Worm (Caenorhabditis elegans) whole organism, L3 larva: Measurements from ENCODE around the gene T24F1.7.

Source experiments
- R02D3.7 ChIP-seq: fragments of 150-350 bp; optimal IDR thresholded peaks from 2 replicates; lab custom pipeline; 2014; ENCODE audit warnings: missing biosample characterization, missing genetic modification characterization
- ZK546.5 ChIP-seq: sonication (generic microtip); optimal IDR thresholded peaks from 2 replicates; lab custom pipeline; 2017; ENCODE audit warnings: missing biosample characterization, missing genetic modification characterization
- aly-2 ChIP-seq: fragments of 150-350 bp; optimal IDR thresholded peaks from 2 replicates; lab custom pipeline; 2014; ENCODE audit warnings: missing biosample characterization, missing genetic modification characterization
- ama-1 ChIP-seq: fragments of 150-350 bp; optimal IDR thresholded peaks from 2 replicates; lab custom pipeline; 2018
- ceh-16 ChIP-seq: sonication (generic microtip); optimal IDR thresholded peaks from 2 replicates; lab custom pipeline; 2017; ENCODE audit warnings: missing biosample characterization, missing genetic modification characterization
- ceh-28 ChIP-seq: fragments of 150-350 bp; optimal IDR thresholded peaks from 2 replicates; lab custom pipeline; 2014; ENCODE audit warnings: missing biosample characterization, missing genetic modification reagents, missing genetic modification characterization
- ceh-82 ChIP-seq: fragments of 150-350 bp; optimal IDR thresholded peaks from 2 replicates; lab custom pipeline; 2014; ENCODE audit warnings: missing biosample characterization, missing genetic modification characterization
- ceh-9 ChIP-seq: sonication (generic microtip); optimal IDR thresholded peaks from 2 replicates; lab custom pipeline; 2018; ENCODE audit warnings: missing biosample characterization, missing genetic modification characterization
- daf-12 ChIP-seq: fragments of 150-350 bp; optimal IDR thresholded peaks from 2 replicates; lab custom pipeline; 2014; ENCODE audit warnings: missing biosample characterization, missing genetic modification reagents, missing genetic modification characterization
- egl-27 ChIP-seq: sonication (generic microtip); optimal IDR thresholded peaks from 4 replicates; lab custom pipeline; 2017; ENCODE audit warnings: missing biosample characterization, missing genetic modification reagents, missing genetic modification characterization
- egl-5 ChIP-seq: fragments of 150-350 bp; optimal IDR thresholded peaks from 2 replicates; lab custom pipeline; 2017; ENCODE audit warnings: missing biosample characterization, missing genetic modification reagents, missing genetic modification characterization, inconsistent platforms
- elt-1 ChIP-seq: fragments of 150-350 bp; optimal IDR thresholded peaks from 2 replicates; lab custom pipeline; 2014; ENCODE audit warnings: missing biosample characterization, missing genetic modification characterization
- elt-2 ChIP-seq: sonication (generic microtip); optimal IDR thresholded peaks from 2 replicates; lab custom pipeline; 2016; ENCODE audit warnings: missing genetic modification reagents, mild to moderate bottlenecking, missing genetic modification characterization, missing compliant biosample characterization
- elt-3 ChIP-seq, 3 experiments: fragments of 150-350 bp in 1 of 3; sonication (generic microtip) in 2 of 3; optimal IDR thresholded peaks; 2 replicates in 2 of 3; 4 replicates in 1 of 3; lab custom pipeline; 2014 to 2017; ENCODE audit warnings: missing biosample characterization in 3 of 3, missing genetic modification characterization in 3 of 3
- eor-1 ChIP-seq, 2 experiments: fragments of 150-350 bp; optimal IDR thresholded peaks; 2 replicates each; lab custom pipeline; 2014 to 2018; ENCODE audit warnings: missing biosample characterization in 2 of 2, missing genetic modification characterization in 2 of 2
- fkh-10 ChIP-seq: sonication (generic microtip); optimal IDR thresholded peaks from 2 replicates; lab custom pipeline; 2017; ENCODE audit warnings: missing biosample characterization, missing genetic modification reagents, missing genetic modification characterization
- fkh-2 ChIP-seq: fragments of 150-350 bp; optimal IDR thresholded peaks from 2 replicates; lab custom pipeline; 2014; ENCODE audit warnings: missing biosample characterization, missing genetic modification reagents, missing genetic modification characterization
- fos-1 ChIP-seq: fragments of 150-350 bp; optimal IDR thresholded peaks from 2 replicates; lab custom pipeline; 2014; ENCODE audit warnings: missing biosample characterization, missing genetic modification characterization
- hmg-11 ChIP-seq: sonication (generic microtip); optimal IDR thresholded peaks from 2 replicates; lab custom pipeline; 2016; ENCODE audit warnings: missing genetic modification characterization, missing compliant biosample characterization
- jun-1 ChIP-seq: fragments of 150-350 bp; optimal IDR thresholded peaks from 2 replicates; lab custom pipeline; 2014; ENCODE audit warnings: missing biosample characterization, missing genetic modification reagents, missing genetic modification characterization
- lin-15B ChIP-seq: fragments of 150-350 bp; optimal IDR thresholded peaks from 2 replicates; lab custom pipeline; 2014; ENCODE audit warnings: missing biosample characterization, missing genetic modification characterization
- lin-39 ChIP-seq: fragments of 150-350 bp; optimal IDR thresholded peaks from 2 replicates; lab custom pipeline; 2018; ENCODE audit warnings: missing biosample characterization, missing genetic modification reagents, missing genetic modification characterization
- lsy-12 ChIP-seq: sonication (generic microtip); optimal IDR thresholded peaks from 2 replicates; lab custom pipeline; 2016; ENCODE audit warnings: mild to moderate bottlenecking, missing genetic modification characterization, missing compliant biosample characterization
- mdl-1 ChIP-seq: fragments of 150-350 bp; optimal IDR thresholded peaks from 2 replicates; lab custom pipeline; 2014; ENCODE audit warnings: missing biosample characterization, missing genetic modification characterization
- mml-1 ChIP-seq: fragments of 150-350 bp; sonication (generic microtip); optimal IDR thresholded peaks from 3 replicates; lab custom pipeline; 2014; ENCODE audit warnings: missing biosample characterization, missing genetic modification characterization
- nfya-1 ChIP-seq: sonication (generic microtip); optimal IDR thresholded peaks from 2 replicates; lab custom pipeline; 2017; ENCODE audit warnings: missing genetic modification characterization, mild to moderate bottlenecking, missing compliant biosample characterization, antibody characterized with exemption, moderate library complexity; ENCODE audit not compliant: insufficient read depth
- nhr-11 ChIP-seq: fragments of 150-350 bp; optimal IDR thresholded peaks from 2 replicates; lab custom pipeline; 2014; ENCODE audit warnings: missing biosample characterization, missing genetic modification characterization
- nhr-12 ChIP-seq: fragments of 150-350 bp; optimal IDR thresholded peaks from 2 replicates; lab custom pipeline; 2014; ENCODE audit warnings: missing biosample characterization, missing genetic modification characterization
- nhr-23 ChIP-seq: fragments of 150-350 bp; optimal IDR thresholded peaks from 2 replicates; lab custom pipeline; 2014; ENCODE audit warnings: missing biosample characterization, missing genetic modification reagents, missing genetic modification characterization
- nhr-237 ChIP-seq: fragments of 150-350 bp; optimal IDR thresholded peaks from 2 replicates; lab custom pipeline; 2014; ENCODE audit warnings: missing biosample characterization, missing genetic modification characterization
- nhr-25 ChIP-seq: sonication (generic microtip); optimal IDR thresholded peaks from 2 replicates; lab custom pipeline; 2017; ENCODE audit warnings: missing biosample characterization, missing genetic modification characterization
- nhr-28 ChIP-seq: fragments of 150-350 bp; optimal IDR thresholded peaks from 2 replicates; lab custom pipeline; 2014; ENCODE audit warnings: missing biosample characterization, missing genetic modification characterization
- nhr-43 ChIP-seq: sonication (generic microtip); optimal IDR thresholded peaks from 2 replicates; lab custom pipeline; 2016; ENCODE audit warnings: mild to moderate bottlenecking, missing genetic modification characterization, missing compliant biosample characterization; ENCODE audit not compliant: poor library complexity, severe bottlenecking
- nhr-67 ChIP-seq: fragments of 150-350 bp; optimal IDR thresholded peaks from 2 replicates; lab custom pipeline; 2014; ENCODE audit warnings: missing biosample characterization, missing genetic modification characterization
- nhr-76 ChIP-seq: fragments of 150-350 bp; sonication (generic microtip); optimal IDR thresholded peaks from 5 replicates; lab custom pipeline; 2014; ENCODE audit warnings: missing biosample characterization, missing genetic modification characterization
- nhr-77 ChIP-seq: fragments of 150-350 bp; optimal IDR thresholded peaks from 2 replicates; lab custom pipeline; 2014; ENCODE audit warnings: missing biosample characterization, missing genetic modification characterization
- pha-4 ChIP-seq: fragments of 150-350 bp; optimal IDR thresholded peaks from 2 replicates; lab custom pipeline; 2014; ENCODE audit warnings: missing biosample characterization, missing genetic modification reagents, missing genetic modification characterization
- pqm-1 ChIP-seq: fragments of 150-350 bp; optimal IDR thresholded peaks from 2 replicates; lab custom pipeline; 2017; ENCODE audit warnings: missing biosample characterization, missing genetic modification characterization, inconsistent platforms
- sea-2 ChIP-seq: fragments of 150-350 bp; sonication (generic microtip); optimal IDR thresholded peaks from 4 replicates; lab custom pipeline; 2014; ENCODE audit warnings: missing biosample characterization, missing genetic modification reagents, missing genetic modification characterization
- skn-1 ChIP-seq: fragments of 150-350 bp; optimal IDR thresholded peaks from 2 replicates; lab custom pipeline; 2014; ENCODE audit warnings: missing biosample characterization, missing genetic modification characterization
- snpc-4 ChIP-seq: fragments of 150-350 bp; optimal IDR thresholded peaks from 2 replicates; lab custom pipeline; 2014; ENCODE audit warnings: missing biosample characterization, missing genetic modification characterization
- tbx-2 ChIP-seq: sonication (generic microtip); optimal IDR thresholded peaks from 2 replicates; lab custom pipeline; 2016; ENCODE audit warnings: mild to moderate bottlenecking, missing genetic modification characterization, missing compliant biosample characterization
- unc-39 ChIP-seq: sonication (generic microtip); optimal IDR thresholded peaks from 4 replicates; lab custom pipeline; 2017; ENCODE audit warnings: missing biosample characterization, missing genetic modification characterization
- unc-62 ChIP-seq: fragments of 150-350 bp; sonication (generic microtip); optimal IDR thresholded peaks from 4 replicates; lab custom pipeline; 2014; ENCODE audit warnings: missing biosample characterization, missing genetic modification reagents, missing genetic modification characterization
- zag-1 ChIP-seq: fragments of 150-350 bp; optimal IDR thresholded peaks from 2 replicates; lab custom pipeline; 2014; ENCODE audit warnings: missing biosample characterization, missing genetic modification characterization
- ztf-11 ChIP-seq: fragments of 150-350 bp; optimal IDR thresholded peaks from 2 replicates; lab custom pipeline; 2014; ENCODE audit warnings: missing biosample characterization, missing genetic modification characterization
- ztf-4 ChIP-seq: fragments of 150-350 bp; optimal IDR thresholded peaks from 2 replicates; lab custom pipeline; 2014; ENCODE audit warnings: missing biosample characterization, missing genetic modification characterization

Gene T24F1.7

ce11 chrII:11345570-11346029 is 33.3 kb downstream of the T24F1.7 start, which contains the start of gene nduf-11:
nduf-11 (minus strand) TSS chrII:11345620.
- peak; percentile 32 for TF ChIP-seq unc-62 (GFP tag; lab: Kevin White, UChicago)
- peak; percentile 50 for TF ChIP-seq pqm-1 (tag; lab: Kevin White, UChicago)
- TF ChIP-seq nhr-25, result peak; percentile 74
- no peak for TF ChIP-seq ZK546.5 (tag; lab: Kevin White, UChicago)
- TF ChIP-seq nhr-43 (tag; lab: Kevin White, UChicago), result peak; percentile 84
- TF ChIP-seq egl-5 (tag; lab: Kevin White, UChicago), result peak; percentile 36
- no peak for TF ChIP-seq nhr-28 (tag; lab: Kevin White, UChicago)
- TF ChIP-seq hmg-11 (tag; lab: Kevin White, UChicago), result peak; percentile 70
- TF ChIP-seq unc-39 (tag; lab: Kevin White, UChicago), result no peak
- TF ChIP-seq nhr-237 (tag; lab: Kevin White, UChicago), result no peak
- no peak for TF ChIP-seq elt-1 (tag; lab: Kevin White, UChicago)
- no peak for TF ChIP-seq ztf-11 (tag; lab: Kevin White, UChicago)
- TF ChIP-seq eor-1 (tag; optimal IDR thresholded peaks at IDR 0.05; lab: Kevin White, UChicago), result no peak
- TF ChIP-seq elt-3 (tag; optimal IDR thresholded peaks at IDR 0.05; lab: Kevin White, UChicago), result peak in 1 of 3 experiments; percentile 14
- peak; percentile 69 for TF ChIP-seq tbx-2
- peak; percentile 75 for TF ChIP-seq nhr-77 (tag; lab: Kevin White, UChicago)
- no peak for TF ChIP-seq nhr-12 (tag; lab: Kevin White, UChicago)
- TF ChIP-seq snpc-4, result peak; percentile 86
- TF ChIP-seq nfya-1 (tag; lab: Kevin White, UChicago), result peak; percentile 89
- TF ChIP-seq ama-1 (lab: Kevin White, UChicago), result peak; percentile 84
- TF ChIP-seq ceh-9 (tag; lab: Kevin White, UChicago), result no peak
- no peak for TF ChIP-seq fos-1 (tag; lab: Kevin White, UChicago)
- TF ChIP-seq nhr-11 (tag; lab: Kevin White, UChicago), result no peak
- TF ChIP-seq skn-1 (tag; lab: Kevin White, UChicago), result peak; percentile 84
- no peak for TF ChIP-seq mml-1 (tag; lab: Kevin White, UChicago)
- TF ChIP-seq R02D3.7 (tag; lab: Kevin White, UChicago), result peak; percentile 82
- no peak for TF ChIP-seq ceh-16 (tag; lab: Kevin White, UChicago)
- TF ChIP-seq aly-2, result no peak
- no peak for TF ChIP-seq mdl-1 (tag; lab: Kevin White, UChicago)
- peak; percentile 80 for TF ChIP-seq ceh-82 (tag; lab: Kevin White, UChicago)
- TF ChIP-seq fkh-10 (GFP tag; lab: Kevin White, UChicago), result peak; percentile 26
- no peak for TF ChIP-seq daf-12 (tag; lab: Kevin White, UChicago)
- peak; percentile 17 for TF ChIP-seq zag-1
- peak; percentile 67 for TF ChIP-seq ceh-28
- peak; percentile 61 for TF ChIP-seq lin-39
- TF ChIP-seq jun-1, result peak; percentile 37
- peak; percentile 55 for TF ChIP-seq elt-2 (tag; lab: Kevin White, UChicago)
- TF ChIP-seq ztf-4 (tag; lab: Kevin White, UChicago), result no peak
- no peak for TF ChIP-seq nhr-67 (tag; lab: Kevin White, UChicago)
- TF ChIP-seq egl-27 (tag; lab: Kevin White, UChicago), result no peak
- peak; percentile 93 for TF ChIP-seq nhr-23 (tag; lab: Kevin White, UChicago)
- TF ChIP-seq nhr-76 (tag; lab: Kevin White, UChicago), result no peak
- TF ChIP-seq lin-15B, result peak; percentile 89
- peak; percentile 71 for TF ChIP-seq lsy-12 (tag; lab: Kevin White, UChicago)
- no peak for TF ChIP-seq sea-2
- no peak for TF ChIP-seq fkh-2 (tag; lab: Kevin White, UChicago)
- TF ChIP-seq pha-4 (tag; lab: Kevin White, UChicago), result peak; percentile 93
- TF ChIP-seq, all 47 proteins: peak for 25
